Worm (Caenorhabditis elegans): ENCODE data around the gene C27H6.9.

DNA sequence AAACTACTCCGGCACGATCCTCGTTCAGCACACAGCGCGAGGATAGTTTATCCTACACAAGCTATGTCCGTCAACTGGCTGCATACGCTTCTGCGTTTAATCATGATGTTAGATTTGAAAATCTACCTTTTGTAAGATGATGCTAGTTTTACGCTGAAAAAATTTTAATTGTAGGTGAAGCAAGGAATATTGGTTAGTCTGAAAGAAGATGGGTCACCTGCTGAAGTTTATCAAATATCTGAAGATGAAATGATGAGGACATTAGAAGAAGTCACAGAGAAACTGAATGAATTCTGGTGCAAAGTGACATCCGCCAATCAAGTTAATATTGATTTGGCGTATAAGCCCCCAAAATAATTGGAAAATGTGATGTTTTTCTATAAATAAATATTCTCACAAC is 861 bp downstream of the C27H6.9 start:
- TF ChIP-seq W03F9.2 (tag; optimal IDR thresholded peaks at IDR 0.05) (no peak), him-1 (tag; optimal IDR thresholded peaks at IDR 0.05) (no peak)
